Worm (Caenorhabditis elegans) whole organism, L2 larva: ENCODE results near the gene ifas-1.

ENCODE experiments used
- C34F6.9 ChIP-seq: fragments of 150-350 bp; optimal IDR thresholded peaks from 2 replicates; lab custom pipeline; 2014; ENCODE audit warnings: missing biosample characterization, missing genetic modification characterization
- ZK546.5 ChIP-seq: sonication (generic microtip); optimal IDR thresholded peaks from 2 replicates; lab custom pipeline; 2017; ENCODE audit warnings: missing biosample characterization, missing genetic modification characterization
- alr-1 ChIP-seq: fragments of 150-350 bp; optimal IDR thresholded peaks from 2 replicates; lab custom pipeline; 2014; ENCODE audit warnings: missing biosample characterization, missing genetic modification characterization
- aly-2 ChIP-seq: fragments of 150-350 bp; optimal IDR thresholded peaks from 2 replicates; lab custom pipeline; 2014; ENCODE audit warnings: missing biosample characterization, missing genetic modification characterization
- blmp-1 ChIP-seq: sonication (generic microtip); optimal IDR thresholded peaks from 2 replicates; lab custom pipeline; 2017; ENCODE audit warnings: missing genetic modification characterization, mild to moderate bottlenecking, missing compliant biosample characterization, antibody characterized with exemption, moderate library complexity; ENCODE audit not compliant: insufficient read depth
- ceh-16 ChIP-seq: fragments of 150-350 bp; optimal IDR thresholded peaks from 2 replicates; lab custom pipeline; 2014; ENCODE audit warnings: missing biosample characterization, missing genetic modification characterization
- ceh-82 ChIP-seq: fragments of 150-350 bp; optimal IDR thresholded peaks from 2 replicates; lab custom pipeline; 2014; ENCODE audit warnings: missing biosample characterization, missing genetic modification characterization
- crh-2 ChIP-seq: sonication (generic microtip); optimal IDR thresholded peaks from 2 replicates; lab custom pipeline; 2017; ENCODE audit warnings: missing biosample characterization, missing genetic modification characterization
- dmd-4 ChIP-seq: sonication (generic microtip); optimal IDR thresholded peaks from 2 replicates; lab custom pipeline; 2017; ENCODE audit warnings: missing biosample characterization, missing genetic modification characterization
- egl-27 ChIP-seq: sonication (generic microtip); optimal IDR thresholded peaks from 3 replicates; lab custom pipeline; 2017; ENCODE audit warnings: missing biosample characterization, missing genetic modification reagents, missing genetic modification characterization
- elt-1 ChIP-seq: fragments of 150-350 bp; optimal IDR thresholded peaks from 2 replicates; lab custom pipeline; 2014; ENCODE audit warnings: missing biosample characterization, missing genetic modification characterization
- elt-3 ChIP-seq: sonication (generic microtip); optimal IDR thresholded peaks from 2 replicates; lab custom pipeline; 2017; ENCODE audit warnings: missing biosample characterization, missing genetic modification characterization
- gmeb-1 ChIP-seq: fragments of 150-350 bp; optimal IDR thresholded peaks from 2 replicates; lab custom pipeline; 2014; ENCODE audit warnings: missing biosample characterization, missing genetic modification characterization
- lin-11 ChIP-seq: fragments of 150-350 bp; sonication (generic microtip); optimal IDR thresholded peaks from 2 replicates; lab custom pipeline; 2014; ENCODE audit warnings: missing biosample characterization, missing genetic modification characterization, inconsistent platforms, mixed read lengths
- lin-13 ChIP-seq: fragments of 150-350 bp; optimal IDR thresholded peaks from 2 replicates; lab custom pipeline; 2014; ENCODE audit warnings: missing biosample characterization, missing genetic modification reagents, missing genetic modification characterization
- lin-39 ChIP-seq: fragments of 150-350 bp; optimal IDR thresholded peaks from 2 replicates; lab custom pipeline; 2014; ENCODE audit warnings: missing biosample characterization, missing genetic modification reagents, missing genetic modification characterization
- mab-5 ChIP-seq: fragments of 150-350 bp; optimal IDR thresholded peaks from 2 replicates; lab custom pipeline; 2014; ENCODE audit warnings: missing biosample characterization, missing genetic modification characterization
- mdl-1 ChIP-seq, 2 experiments: fragments of 150-350 bp in 1 of 2; sonication (generic microtip) in 1 of 2; optimal IDR thresholded peaks; 2 replicates each; lab custom pipeline; 2017; ENCODE audit warnings: missing biosample characterization in 2 of 2, missing genetic modification characterization in 2 of 2
- nhr-129 ChIP-seq: fragments of 150-350 bp; optimal IDR thresholded peaks from 2 replicates; lab custom pipeline; 2014; ENCODE audit warnings: missing biosample characterization, missing genetic modification characterization
- nhr-21 ChIP-seq: fragments of 150-350 bp; optimal IDR thresholded peaks from 2 replicates; lab custom pipeline; 2014; ENCODE audit warnings: missing biosample characterization, missing genetic modification characterization
- nhr-23 ChIP-seq: fragments of 150-350 bp; optimal IDR thresholded peaks from 2 replicates; lab custom pipeline; 2014; ENCODE audit warnings: missing biosample characterization, missing genetic modification reagents, missing genetic modification characterization
- nhr-25 ChIP-seq: fragments of 150-350 bp; sonication (generic microtip); optimal IDR thresholded peaks from 3 replicates; lab custom pipeline; 2014; ENCODE audit warnings: missing biosample characterization, missing genetic modification characterization
- nhr-77 ChIP-seq: fragments of 150-350 bp; optimal IDR thresholded peaks from 2 replicates; lab custom pipeline; 2014; ENCODE audit warnings: missing biosample characterization, missing genetic modification characterization
- peb-1 ChIP-seq: fragments of 150-350 bp; optimal IDR thresholded peaks from 2 replicates; lab custom pipeline; 2014; ENCODE audit warnings: missing biosample characterization, missing genetic modification characterization
- sem-4 ChIP-seq: fragments of 150-350 bp; optimal IDR thresholded peaks from 2 replicates; lab custom pipeline; 2014; ENCODE audit warnings: missing biosample characterization, missing genetic modification reagents, missing genetic modification characterization
- sma-3 ChIP-seq: sonication (generic microtip); optimal IDR thresholded peaks from 2 replicates; lab custom pipeline; 2016; ENCODE audit warnings: missing genetic modification reagents, missing genetic modification characterization, missing compliant biosample characterization
- sma-9 ChIP-seq, 2 experiments: fragments of 150-350 bp in 1 of 2; sonication (generic microtip) in 1 of 2; optimal IDR thresholded peaks; 2 replicates each; lab custom pipeline; 2014 to 2016; ENCODE audit warnings: missing genetic modification characterization in 2 of 2, mild to moderate bottlenecking in 1 of 2, missing biosample characterization in 1 of 2, missing compliant biosample characterization in 1 of 2, missing genetic modification reagents in 1 of 2, moderate library complexity in 1 of 2
- snpc-4 ChIP-seq: fragments of 150-350 bp; optimal IDR thresholded peaks from 2 replicates; lab custom pipeline; 2014; ENCODE audit warnings: missing biosample characterization, missing genetic modification characterization
- unc-39 ChIP-seq: fragments of 150-350 bp; optimal IDR thresholded peaks from 2 replicates; lab custom pipeline; 2014; ENCODE audit warnings: missing biosample characterization, missing genetic modification characterization
- unc-55 ChIP-seq: fragments of 150-350 bp; sonication (generic microtip); optimal IDR thresholded peaks from 3 replicates; lab custom pipeline; 2014; ENCODE audit warnings: missing biosample characterization, missing genetic modification reagents, missing genetic modification characterization
- unc-62 ChIP-seq: fragments of 150-350 bp; optimal IDR thresholded peaks from 2 replicates; lab custom pipeline; 2014; ENCODE audit warnings: missing biosample characterization, missing genetic modification reagents, missing genetic modification characterization
- zag-1 ChIP-seq: fragments of 150-350 bp; optimal IDR thresholded peaks from 2 replicates; lab custom pipeline; 2014; ENCODE audit warnings: missing biosample characterization, missing genetic modification characterization
- ztf-11 ChIP-seq: sonication (generic microtip); optimal IDR thresholded peaks from 2 replicates; lab custom pipeline; 2017; ENCODE audit warnings: missing biosample characterization, missing genetic modification characterization
- ztf-4 ChIP-seq: fragments of 150-350 bp; optimal IDR thresholded peaks from 2 replicates; lab custom pipeline; 2014; ENCODE audit warnings: missing biosample characterization, missing genetic modification characterization

The ifas-1 gene

DNA sequence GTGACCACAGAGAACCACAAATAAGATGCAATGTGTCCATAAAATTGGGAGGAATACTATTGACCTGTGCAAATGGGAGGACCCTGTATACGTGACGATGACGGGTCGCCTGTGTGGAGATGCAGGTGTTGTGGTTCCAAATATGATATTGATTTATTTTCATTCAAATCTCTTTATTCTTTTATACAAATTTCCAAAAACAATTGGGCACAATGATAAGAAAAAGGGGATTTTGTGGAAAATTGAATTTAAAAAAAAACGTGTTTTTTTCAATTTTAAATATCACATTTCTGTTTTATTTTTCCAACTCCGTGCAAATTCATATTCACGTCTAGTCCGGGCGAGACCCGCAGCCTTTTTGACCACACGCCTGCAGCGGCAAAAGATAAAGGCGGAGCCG, 13.3 kb downstream of the ifas-1 start, which contains the start of gene F19B10.2:
F19B10.2 (plus strand) TSS at position 301 of the 400 bp plus-strand sequence.
- no peak for TF ChIP-seq ceh-16
- no peak for TF ChIP-seq unc-62 (GFP tag; lab: Kevin White, UChicago)
- TF ChIP-seq gmeb-1 = no peak
- no peak for TF ChIP-seq mab-5 (tag; lab: Kevin White, UChicago)
- no peak for TF ChIP-seq lin-11 (tag; lab: Kevin White, UChicago)
- no peak for TF ChIP-seq C34F6.9 (tag; lab: Kevin White, UChicago)
- TF ChIP-seq alr-1 (tag; lab: Kevin White, UChicago) = no peak

- no peak for TF ChIP-seq nhr-129 (tag; lab: Kevin White, UChicago)
- TF ChIP-seq nhr-21 (tag; lab: Kevin White, UChicago) = no peak
- no peak for TF ChIP-seq sma-3
- no peak for TF ChIP-seq lin-11 (tag; lab: Kevin White, UChicago)
- no peak for TF ChIP-seq nhr-77 (tag; lab: Kevin White, UChicago)
- TF ChIP-seq, all 48 proteins: peak for 0
Measured at ce11 chrII:3673493-3673892, 15.0 kb downstream of the ifas-1 start, which contains the start of gene sea-1. Gene sea-1, minus strand, starts transcription at chrII:3673593.

DNA sequence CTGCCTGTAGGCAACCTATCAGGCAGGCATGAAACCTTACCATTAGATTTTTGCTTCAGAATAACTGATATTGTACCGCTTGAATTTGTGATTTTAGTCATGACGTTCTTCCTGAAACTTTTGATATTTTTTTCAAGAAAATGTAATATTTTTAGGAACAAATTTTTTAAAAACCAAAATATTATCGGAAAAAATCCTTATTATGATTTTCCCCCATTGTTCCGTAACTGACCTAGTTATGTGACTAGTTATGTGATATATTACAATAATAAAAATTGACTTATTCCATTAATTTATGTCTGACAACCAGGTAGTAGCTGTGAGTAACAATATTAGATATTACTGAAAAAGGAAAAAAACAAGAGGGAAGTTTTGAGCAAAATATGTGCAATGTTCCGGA, 17.6 kb downstream of the ifas-1 start, which contains the start of gene srx-98:
srx-98 (minus strand) TSS at position 101 of the 400 bp plus-strand sequence.
- no peak for TF ChIP-seq mdl-1 (tag; optimal IDR thresholded peaks at IDR 0.05; lab: Kevin White, UChicago)
- no peak for TF ChIP-seq blmp-1 (tag; lab: Kevin White, UChicago)
- no peak for TF ChIP-seq ceh-82 (tag; lab: Kevin White, UChicago)
- no peak for TF ChIP-seq sma-9 (GFP tag; optimal IDR thresholded peaks at IDR 0.05; lab: Kevin White, UChicago)
- TF ChIP-seq sma-9 (tag; optimal IDR thresholded peaks at IDR 0.05; lab: Kevin White, UChicago) = no peak
- TF ChIP-seq nhr-23 (tag; lab: Kevin White, UChicago) = no peak
- no peak for TF ChIP-seq nhr-25

DNA sequence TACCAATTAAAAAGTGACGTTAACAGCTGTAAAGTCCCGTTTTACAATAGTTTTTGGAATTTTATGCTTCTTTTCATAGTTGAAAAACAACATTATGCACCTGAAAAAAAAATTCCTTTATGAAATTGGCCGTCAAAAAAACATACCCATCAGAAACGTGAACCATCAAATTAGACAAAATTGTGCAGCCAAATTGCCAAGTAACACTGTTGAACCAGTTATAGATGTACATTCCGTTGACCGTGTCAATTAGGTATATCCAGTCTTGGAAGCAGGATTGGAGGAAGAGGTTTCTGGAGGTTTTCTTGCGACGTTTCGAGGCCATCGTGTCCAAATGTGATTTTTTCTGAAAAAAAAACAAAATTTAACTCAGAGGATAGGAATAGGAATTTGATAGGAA, 19.2 kb downstream of the ifas-1 start, which contains the start of gene srx-97:
srx-97 (minus strand) TSS at position 101 of the 400 bp plus-strand sequence.
- no peak for TF ChIP-seq peb-1 (tag; lab: Kevin White, UChicago)
- no peak for TF ChIP-seq unc-55 (GFP tag; lab: Kevin White, UChicago)
- no peak for TF ChIP-seq nhr-25
- TF ChIP-seq dmd-4 (tag; lab: Kevin White, UChicago) = no peak

DNA sequence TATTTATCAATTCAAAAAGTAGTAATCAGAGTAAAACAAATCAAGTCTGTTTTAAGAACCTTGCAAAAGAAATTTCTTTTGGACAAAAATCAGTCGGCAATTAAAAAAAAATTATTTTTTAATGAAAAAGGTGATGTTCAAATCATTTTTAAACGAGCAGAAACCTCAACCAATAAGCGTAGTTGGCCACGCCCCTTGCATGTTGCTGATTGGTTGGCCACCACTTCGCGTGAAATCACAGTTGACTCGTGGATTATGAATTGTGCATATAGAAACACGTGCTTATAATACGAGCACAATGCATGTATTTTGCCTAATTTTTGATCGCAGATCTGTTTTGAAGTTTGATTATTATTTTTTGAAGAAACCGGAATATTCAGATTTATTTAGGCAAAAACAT, 23.3 kb downstream of the ifas-1 start:
- TF ChIP-seq aly-2 (tag; lab: Kevin White, UChicago) = no peak
- TF ChIP-seq lin-39 (tag; lab: Kevin White, UChicago) = no peak
- TF ChIP-seq egl-27 (tag; lab: Kevin White, UChicago) = no peak
- no peak for TF ChIP-seq sem-4
- TF ChIP-seq ZK546.5 (tag; lab: Kevin White, UChicago) = no peak
- no peak for TF ChIP-seq elt-1 (tag; lab: Kevin White, UChicago)
- TF ChIP-seq unc-39 = no peak
- no peak for TF ChIP-seq ztf-11 (tag; lab: Kevin White, UChicago)
- no peak for TF ChIP-seq elt-3
- no peak for TF ChIP-seq snpc-4 (tag; lab: Kevin White, UChicago)

DNA sequence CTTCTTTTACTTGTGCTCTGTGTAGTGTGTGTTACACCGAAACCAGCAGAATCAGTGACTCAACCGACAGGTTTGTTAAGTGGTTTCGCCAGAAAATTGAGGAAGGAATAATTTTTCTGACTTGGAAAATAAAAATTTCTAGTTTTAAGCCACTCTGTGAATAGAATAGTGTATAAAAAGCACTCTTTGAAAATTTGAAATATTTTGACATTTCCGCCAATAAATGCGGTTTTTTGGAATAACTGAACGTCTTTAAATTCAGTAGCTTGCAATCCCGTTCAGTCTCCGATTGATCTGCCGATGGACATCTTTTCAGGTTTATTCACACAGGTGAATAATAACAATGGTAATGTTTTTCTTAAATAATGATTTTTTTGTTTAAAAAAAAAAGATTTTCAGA, 24.0 kb downstream of the ifas-1 start, which contains the start of gene F19B10.3:
F19B10.3 (plus strand) TSS at position 301 of the 400 bp plus-strand sequence.
- TF ChIP-seq ztf-4 (tag; lab: Kevin White, UChicago) = no peak
- no peak for TF ChIP-seq lin-13
- no peak for TF ChIP-seq dmd-4 (tag; lab: Kevin White, UChicago)
- no peak for TF ChIP-seq crh-2 (tag; lab: Kevin White, UChicago)
- TF ChIP-seq unc-55 (GFP tag; lab: Kevin White, UChicago) = no peak
- no peak for TF ChIP-seq zag-1 (tag; lab: Kevin White, UChicago)
